Worm (Caenorhabditis elegans) whole organism, young adult: Measurements from ENCODE around the gene F31B12.3.

Experiments
- C17E4.6 ChIP-seq: fragments of 200-800 bp; sonication (Bioruptor generic); IDR thresholded peaks from 2 replicates; pipeline ENCODE4 v1.3.6; 2022; ENCODE audit warnings: missing genetic modification reagents, missing genetic modification characterization, missing compliant biosample characterization
- F55B11.4 ChIP-seq: sonication (generic microtip); optimal IDR thresholded peaks from 2 replicates; lab custom pipeline; 2016; ENCODE audit warnings: missing compliant biosample characterization, missing genetic modification characterization, borderline replicate concordance; ENCODE audit not compliant: insufficient read depth
- F57C9.4 ChIP-seq: sonication (generic microtip); optimal IDR thresholded peaks from 2 replicates; lab custom pipeline; 2017; ENCODE audit warnings: mild to moderate bottlenecking, missing genetic modification characterization, missing compliant biosample characterization
- K11D2.4 ChIP-seq: fragments of 200-800 bp; sonication (Bioruptor generic); IDR thresholded peaks from 2 replicates; pipeline ENCODE4 v1.3.6; 2022; ENCODE audit warnings: missing genetic modification reagents, missing genetic modification characterization, missing compliant biosample characterization
- T07F8.4 ChIP-seq: sonication (generic microtip); optimal IDR thresholded peaks from 2 replicates; lab custom pipeline; 2016; ENCODE audit warnings: mild to moderate bottlenecking, missing genetic modification characterization, moderate library complexity, missing compliant biosample characterization
- Y53G8AR.9 ChIP-seq: fragments of 200-800 bp; sonication (Bioruptor generic); conservative IDR thresholded peaks from 2 replicates; pipeline ENCODE4 v1.3.6; 2022; ENCODE audit warnings: missing genetic modification reagents, missing genetic modification characterization, missing compliant biosample characterization
- akir-1 ChIP-seq: fragments of 200-800 bp; sonication (Bioruptor generic); optimal IDR thresholded peaks from 2 replicates; lab custom pipeline; 2018; ENCODE audit warnings: mild to moderate bottlenecking, missing genetic modification characterization, moderate library complexity, missing compliant biosample characterization
- atf-7 ChIP-seq: sonication (generic microtip); optimal IDR thresholded peaks from 2 replicates; lab custom pipeline; 2017; ENCODE audit warnings: mild to moderate bottlenecking, missing genetic modification characterization, missing compliant biosample characterization
- attf-3 ChIP-seq: fragments of 200-800 bp; sonication (Bioruptor generic); conservative IDR thresholded peaks from 2 replicates; pipeline ENCODE4 v1.3.6; 2022; ENCODE audit warnings: missing genetic modification reagents, missing genetic modification characterization, missing compliant biosample characterization
- bed-1 ChIP-seq: fragments of 200-800 bp; sonication (Bioruptor generic); IDR thresholded peaks from 2 replicates; pipeline ENCODE4 v1.3.6; 2022; ENCODE audit warnings: missing genetic modification reagents, missing genetic modification characterization, missing compliant biosample characterization
- ceh-100 ChIP-seq: fragments of 200-800 bp; sonication (Bioruptor generic); IDR thresholded peaks from 2 replicates; pipeline ENCODE4 v1.3.6; 2022; ENCODE audit warnings: missing genetic modification reagents, missing genetic modification characterization, missing compliant biosample characterization
- ceh-40 ChIP-seq: fragments of 200-800 bp; sonication (Bioruptor generic); IDR thresholded peaks from 2 replicates; pipeline ENCODE4 v1.3.6; 2022; ENCODE audit warnings: missing genetic modification characterization, missing compliant biosample characterization
- chd-7 ChIP-seq: sonication (generic microtip); optimal IDR thresholded peaks from 2 replicates; lab custom pipeline; 2016; ENCODE audit warnings: mild to moderate bottlenecking, missing genetic modification characterization, moderate library complexity, missing compliant biosample characterization
- dox-1 ChIP-seq: fragments of 200-800 bp; sonication (Bioruptor generic); IDR thresholded peaks from 2 replicates; pipeline ENCODE4 v1.3.6; 2022; ENCODE audit warnings: missing genetic modification reagents, missing genetic modification characterization, missing compliant biosample characterization
- dpff-1 ChIP-seq: sonication (generic microtip); optimal IDR thresholded peaks from 2 replicates; lab custom pipeline; 2017; ENCODE audit warnings: mild to moderate bottlenecking, missing genetic modification characterization, missing compliant biosample characterization
- dpl-1 ChIP-seq: fragments of 150-350 bp; optimal IDR thresholded peaks from 2 replicates; lab custom pipeline; 2014; ENCODE audit warnings: missing biosample characterization, missing genetic modification reagents, missing genetic modification characterization
- efl-1 ChIP-seq: fragments of 150-350 bp; optimal IDR thresholded peaks from 2 replicates; lab custom pipeline; 2014; ENCODE audit warnings: missing biosample characterization, missing genetic modification reagents, missing genetic modification characterization
- egl-18 ChIP-seq: fragments of 200-800 bp; sonication (Bioruptor generic); IDR thresholded peaks from 2 replicates; pipeline ENCODE4 v1.3.6; 2022; ENCODE audit warnings: missing genetic modification reagents, missing genetic modification characterization, missing compliant biosample characterization
- egl-44 ChIP-seq: fragments of 200-800 bp; sonication (Bioruptor generic); IDR thresholded peaks from 2 replicates; pipeline ENCODE4 v1.3.6; 2022; ENCODE audit warnings: missing genetic modification reagents, missing genetic modification characterization, missing compliant biosample characterization
- ets-4 ChIP-seq: fragments of 200-800 bp; sonication (Bioruptor generic); optimal IDR thresholded peaks from 2 replicates; lab custom pipeline; 2018; ENCODE audit warnings: mild to moderate bottlenecking, missing genetic modification characterization, missing compliant biosample characterization
- fkh-3 ChIP-seq: sonication (generic microtip); optimal IDR thresholded peaks from 2 replicates; lab custom pipeline; 2016; ENCODE audit warnings: mild to moderate bottlenecking, missing genetic modification characterization, missing compliant biosample characterization
- hlh-12 ChIP-seq: sonication (generic microtip); optimal IDR thresholded peaks from 2 replicates; lab custom pipeline; 2016; ENCODE audit warnings: missing genetic modification characterization, missing compliant biosample characterization
- hmg-20 ChIP-seq: fragments of 200-800 bp; sonication (Bioruptor generic); IDR thresholded peaks from 2 replicates; pipeline ENCODE4 v1.3.6; 2022; ENCODE audit warnings: missing genetic modification reagents, missing genetic modification characterization, missing compliant biosample characterization
- lag-1 ChIP-seq: fragments of 200-800 bp; sonication (Bioruptor generic); IDR thresholded peaks from 2 replicates; pipeline ENCODE4 v1.3.6; 2022; ENCODE audit warnings: missing genetic modification reagents, missing genetic modification characterization, missing compliant biosample characterization
- lsl-1 ChIP-seq: fragments of 200-800 bp; sonication (Bioruptor generic); optimal IDR thresholded peaks from 2 replicates; lab custom pipeline; 2018; ENCODE audit warnings: mild to moderate bottlenecking, missing genetic modification characterization, moderate library complexity, missing compliant biosample characterization
- madf-10 ChIP-seq: sonication (generic microtip); optimal IDR thresholded peaks from 2 replicates; lab custom pipeline; 2016; ENCODE audit warnings: mild to moderate bottlenecking, missing genetic modification characterization, missing compliant biosample characterization
- madf-3 ChIP-seq: fragments of 200-800 bp; sonication (Bioruptor generic); IDR thresholded peaks from 2 replicates; pipeline ENCODE4 v1.3.6; 2022; ENCODE audit warnings: missing genetic modification reagents, missing genetic modification characterization, missing compliant biosample characterization
- madf-8 ChIP-seq: fragments of 200-800 bp; sonication (Bioruptor generic); conservative IDR thresholded peaks from 2 replicates; pipeline ENCODE4 v1.3.6; 2022; ENCODE audit warnings: missing genetic modification reagents, missing genetic modification characterization, missing compliant biosample characterization
- mel-28 ChIP-seq: sonication (generic microtip); optimal IDR thresholded peaks from 2 replicates; lab custom pipeline; 2016; ENCODE audit warnings: borderline replicate concordance, mild to moderate bottlenecking, missing genetic modification characterization, missing compliant biosample characterization
- mes-4 ChIP-seq: sonication (generic microtip); optimal IDR thresholded peaks from 2 replicates; lab custom pipeline; 2016; ENCODE audit warnings: missing genotype, missing genetic modification characterization, missing compliant biosample characterization
- nfya-1 ChIP-seq: sonication (generic microtip); optimal IDR thresholded peaks from 2 replicates; lab custom pipeline; 2017; ENCODE audit warnings: antibody characterized with exemption, missing compliant biosample characterization, missing genetic modification characterization, borderline replicate concordance; ENCODE audit not compliant: insufficient read depth
- nfya-2 ChIP-seq: fragments of 200-800 bp; sonication (Bioruptor generic); IDR thresholded peaks from 2 replicates; pipeline ENCODE4 v1.3.6; 2022; ENCODE audit warnings: missing genetic modification reagents, missing genetic modification characterization, missing compliant biosample characterization
- nfyb-1 ChIP-seq: fragments of 200-800 bp; sonication (Bioruptor generic); IDR thresholded peaks from 2 replicates; pipeline ENCODE4 v1.3.6; 2022; ENCODE audit warnings: missing genetic modification reagents, missing genetic modification characterization, missing compliant biosample characterization
- nhr-179 ChIP-seq: sonication (generic microtip); optimal IDR thresholded peaks from 2 replicates; lab custom pipeline; 2016; ENCODE audit warnings: mild to moderate bottlenecking, missing genetic modification characterization, missing compliant biosample characterization
- nhr-27 ChIP-seq: fragments of 200-800 bp; sonication (Bioruptor generic); optimal IDR thresholded peaks from 2 replicates; lab custom pipeline; 2018; ENCODE audit warnings: mild to moderate bottlenecking, missing genetic modification characterization, moderate library complexity, missing compliant biosample characterization
- nhr-80 ChIP-seq: sonication (generic microtip); optimal IDR thresholded peaks from 2 replicates; lab custom pipeline; 2016; ENCODE audit warnings: missing genetic modification characterization, missing compliant biosample characterization
- nhr-90 ChIP-seq: sonication (generic microtip); optimal IDR thresholded peaks from 2 replicates; lab custom pipeline; 2016; ENCODE audit warnings: missing genotype, mild to moderate bottlenecking, missing genetic modification characterization, missing compliant biosample characterization
- pbrm-1 ChIP-seq: fragments of 200-800 bp; sonication (Bioruptor generic); IDR thresholded peaks from 2 replicates; pipeline ENCODE4 v1.3.6; 2022; ENCODE audit warnings: missing genetic modification reagents, missing genetic modification characterization, missing compliant biosample characterization
- rcor-1 ChIP-seq: fragments of 200-800 bp; sonication (Bioruptor generic); IDR thresholded peaks from 2 replicates; pipeline ENCODE4 v1.3.6; 2022; ENCODE audit warnings: missing genetic modification reagents, missing genetic modification characterization, missing compliant biosample characterization
- repo-1 ChIP-seq: sonication (generic microtip); optimal IDR thresholded peaks from 2 replicates; lab custom pipeline; 2017; ENCODE audit warnings: mild to moderate bottlenecking, missing genetic modification characterization, missing compliant biosample characterization
- sdz-38 ChIP-seq: sonication (generic microtip); optimal IDR thresholded peaks from 2 replicates; lab custom pipeline; 2016; ENCODE audit warnings: missing genotype, missing genetic modification characterization, missing compliant biosample characterization
- snpc-3.4 ChIP-seq: sonication (generic microtip); optimal IDR thresholded peaks from 2 replicates; lab custom pipeline; 2017; ENCODE audit warnings: missing genetic modification characterization, mild to moderate bottlenecking, missing compliant biosample characterization, antibody characterized with exemption, moderate library complexity, missing genotype, missing genetic modification reagents
- somi-1 ChIP-seq: fragments of 200-800 bp; sonication (Bioruptor generic); optimal IDR thresholded peaks from 2 replicates; lab custom pipeline; 2018; ENCODE audit warnings: mild to moderate bottlenecking, missing genetic modification characterization, missing compliant biosample characterization
- sptf-2 ChIP-seq: fragments of 200-800 bp; sonication (Bioruptor generic); optimal IDR thresholded peaks from 2 replicates; lab custom pipeline; 2018; ENCODE audit warnings: mild to moderate bottlenecking, missing genetic modification characterization, missing compliant biosample characterization
- unc-62 ChIP-seq: fragments of 150-350 bp; optimal IDR thresholded peaks from 2 replicates; lab custom pipeline; 2014; ENCODE audit warnings: missing biosample characterization, missing genetic modification reagents, missing genetic modification characterization
- zfh-2 ChIP-seq: fragments of 200-800 bp; sonication (Bioruptor generic); conservative IDR thresholded peaks from 2 replicates; pipeline ENCODE4 v1.3.6; 2022; ENCODE audit warnings: missing genetic modification reagents, missing genetic modification characterization, missing compliant biosample characterization
- ztf-18 ChIP-seq: sonication (generic microtip); optimal IDR thresholded peaks from 2 replicates; lab custom pipeline; 2016; ENCODE audit warnings: missing genotype, mild to moderate bottlenecking, missing genetic modification characterization, missing compliant biosample characterization

Gene F31B12.3

DNA sequence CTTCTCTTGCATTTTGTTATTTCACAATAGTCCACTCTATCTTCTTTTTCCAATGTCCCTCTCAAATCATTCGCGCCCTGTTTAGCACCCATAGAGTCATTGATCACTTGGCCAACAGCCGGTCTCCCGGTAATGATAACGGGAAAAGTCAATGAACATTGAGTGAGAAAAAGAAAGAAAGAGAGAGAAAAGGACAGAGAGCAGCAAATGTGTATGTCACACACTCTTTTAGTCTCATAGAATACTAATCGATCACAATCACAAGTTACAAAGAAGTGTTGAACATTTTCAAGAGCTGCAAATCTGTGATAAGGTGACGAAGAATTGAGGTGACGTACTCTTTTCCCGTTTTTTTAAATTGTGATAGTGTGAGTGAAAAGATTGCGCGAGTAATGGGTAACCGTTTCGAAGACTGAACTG is 48.2 kb downstream of the F31B12.3 start (continued):
- TF ChIP-seq snpc-3.4 (tag; lab: Kevin White, UChicago) (no peak), attf-3 (0 out of 2 replicates have a peak, but pooled peaks have one; percentile 10), atf-7 (tag; lab: Kevin White, UChicago) (peak; percentile 79), unc-62 (peak; percentile 81), dox-1 (GFP tag; lab: Robert Waterston, UW) (peak; percentile 56), chd-7 (tag; lab: Kevin White, UChicago) (peak; percentile 74)

DNA sequence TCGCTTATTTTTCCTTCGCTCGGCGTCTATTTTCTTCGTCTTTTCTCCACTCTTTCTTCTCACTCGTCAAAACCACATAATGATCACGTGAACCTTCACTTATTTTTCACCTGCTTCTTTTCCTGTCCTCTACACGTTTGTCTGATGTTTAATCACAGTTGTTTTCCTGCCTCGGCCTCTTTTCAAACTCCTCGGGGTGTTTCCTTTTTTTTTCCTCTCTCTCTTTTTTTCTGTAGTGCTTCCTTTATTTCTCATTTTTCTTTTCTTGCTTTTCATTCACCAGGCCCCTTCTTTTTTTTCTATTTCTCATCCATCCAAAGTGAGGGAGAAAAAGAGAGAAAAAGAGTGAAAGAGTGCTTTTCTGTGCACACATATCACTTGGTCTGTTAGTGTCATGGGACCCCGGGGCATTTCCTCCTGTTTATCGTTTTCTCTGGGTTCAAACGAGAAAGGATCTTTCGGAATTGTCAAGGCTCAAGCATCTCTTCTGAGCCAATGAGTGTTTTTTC is 49.4 kb downstream of the F31B12.3 start:
- TF ChIP-seq pbrm-1 (GFP tag; lab: Robert Waterston, UW) (0 out of 2 replicates have a peak, but pooled peaks have one; percentile 39), hlh-12 (tag; lab: Kevin White, UChicago) (no peak), dpff-1 (no peak), repo-1 (peak; percentile 40), sptf-2 (GFP tag; lab: Kevin White, UChicago) (no peak), T07F8.4 (tag; lab: Kevin White, UChicago) (no peak), lsl-1 (GFP tag; lab: Kevin White, UChicago) (no peak), nhr-27 (no peak), fkh-3 (tag; lab: Kevin White, UChicago) (no peak), F55B11.4 (no peak), ets-4 (GFP tag; lab: Kevin White, UChicago) (no peak), akir-1 (no peak), sdz-38 (tag; lab: Kevin White, UChicago) (no peak), madf-8 (no peak), rcor-1 (no peak), Y53G8AR.9 (GFP tag; lab: Robert Waterston, UW) (no peak), ztf-18 (peak; percentile 22), madf-3 (GFP tag; lab: Robert Waterston, UW) (no peak), bed-1 (GFP tag; lab: Robert Waterston, UW) (no peak), zfh-2 (GFP tag; lab: Robert Waterston, UW) (peak; percentile 80), egl-44 (GFP tag; lab: Robert Waterston, UW) (0 out of 2 replicates have a peak, but pooled peaks have one; percentile 34), ceh-100 (no peak), unc-62 (no peak), mes-4 (tag; lab: Kevin White, UChicago) (no peak), somi-1 (GFP tag; lab: Kevin White, UChicago) (peak; percentile 98), nhr-90 (peak; percentile 15), nfyb-1 (peak; percentile 76; the same call in 1 of the 2 replicates), K11D2.4 (peak; percentile 72), egl-18 (GFP tag; lab: Robert Waterston, UW) (no peak), nhr-80 (tag; lab: Kevin White, UChicago) (peak; percentile 75), efl-1 (GFP tag; lab: Kevin White, UChicago) (no peak), ceh-40 (no peak), dpl-1 (GFP tag; lab: Kevin White, UChicago) (no peak), nfya-2 (GFP tag; lab: Robert Waterston, UW) (no peak), nfya-1 (tag; lab: Kevin White, UChicago) (no peak), atf-7 (tag; lab: Kevin White, UChicago) (peak; percentile 56), mel-28 (tag; lab: Kevin White, UChicago) (no peak), madf-10 (tag; lab: Kevin White, UChicago) (peak; percentile 50), lag-1 (GFP tag; lab: Robert Waterston, UW) (no peak), F57C9.4 (tag; lab: Kevin White, UChicago) (no peak), C17E4.6 (no peak), snpc-3.4 (tag; lab: Kevin White, UChicago) (no peak), hmg-20 (GFP tag; lab: Robert Waterston, UW) (no peak), nhr-179 (tag; lab: Kevin White, UChicago) (no peak)
